Worm (Caenorhabditis elegans) whole organism, L3 larva: Measurements from ENCODE around the gene kgb-1.
A peak's percentile ranks its signal among the peaks of the same experiment; 100 is the strongest.

Source experiments
- R02D3.7 ChIP-seq: fragments of 150-350 bp; optimal IDR thresholded peaks from 2 replicates; lab custom pipeline; 2014; ENCODE audit warnings: missing biosample characterization, missing genetic modification characterization
- ZK546.5 ChIP-seq: sonication (generic microtip); optimal IDR thresholded peaks from 2 replicates; lab custom pipeline; 2017; ENCODE audit warnings: missing biosample characterization, missing genetic modification characterization
- aly-2 ChIP-seq: fragments of 150-350 bp; optimal IDR thresholded peaks from 2 replicates; lab custom pipeline; 2014; ENCODE audit warnings: missing biosample characterization, missing genetic modification characterization
- ama-1 ChIP-seq: fragments of 150-350 bp; optimal IDR thresholded peaks from 2 replicates; lab custom pipeline; 2018
- ceh-16 ChIP-seq: sonication (generic microtip); optimal IDR thresholded peaks from 2 replicates; lab custom pipeline; 2017; ENCODE audit warnings: missing biosample characterization, missing genetic modification characterization
- ceh-28 ChIP-seq: fragments of 150-350 bp; optimal IDR thresholded peaks from 2 replicates; lab custom pipeline; 2014; ENCODE audit warnings: missing biosample characterization, missing genetic modification reagents, missing genetic modification characterization
- ceh-82 ChIP-seq: fragments of 150-350 bp; optimal IDR thresholded peaks from 2 replicates; lab custom pipeline; 2014; ENCODE audit warnings: missing biosample characterization, missing genetic modification characterization
- ceh-9 ChIP-seq: sonication (generic microtip); optimal IDR thresholded peaks from 2 replicates; lab custom pipeline; 2018; ENCODE audit warnings: missing biosample characterization, missing genetic modification characterization
- daf-12 ChIP-seq: fragments of 150-350 bp; optimal IDR thresholded peaks from 2 replicates; lab custom pipeline; 2014; ENCODE audit warnings: missing biosample characterization, missing genetic modification reagents, missing genetic modification characterization
- egl-27 ChIP-seq: sonication (generic microtip); optimal IDR thresholded peaks from 4 replicates; lab custom pipeline; 2017; ENCODE audit warnings: missing biosample characterization, missing genetic modification reagents, missing genetic modification characterization
- egl-5 ChIP-seq: fragments of 150-350 bp; optimal IDR thresholded peaks from 2 replicates; lab custom pipeline; 2017; ENCODE audit warnings: missing biosample characterization, missing genetic modification reagents, missing genetic modification characterization, inconsistent platforms
- elt-1 ChIP-seq: fragments of 150-350 bp; optimal IDR thresholded peaks from 2 replicates; lab custom pipeline; 2014; ENCODE audit warnings: missing biosample characterization, missing genetic modification characterization
- elt-2 ChIP-seq: sonication (generic microtip); optimal IDR thresholded peaks from 2 replicates; lab custom pipeline; 2016; ENCODE audit warnings: missing genetic modification reagents, mild to moderate bottlenecking, missing genetic modification characterization, missing compliant biosample characterization
- elt-3 ChIP-seq, 3 experiments: fragments of 150-350 bp in 1 of 3; sonication (generic microtip) in 2 of 3; optimal IDR thresholded peaks; 2 replicates in 2 of 3; 4 replicates in 1 of 3; lab custom pipeline; 2014 to 2017; ENCODE audit warnings: missing biosample characterization in 3 of 3, missing genetic modification characterization in 3 of 3
- eor-1 ChIP-seq, 2 experiments: fragments of 150-350 bp; optimal IDR thresholded peaks; 2 replicates each; lab custom pipeline; 2014 to 2018; ENCODE audit warnings: missing biosample characterization in 2 of 2, missing genetic modification characterization in 2 of 2
- fkh-10 ChIP-seq: sonication (generic microtip); optimal IDR thresholded peaks from 2 replicates; lab custom pipeline; 2017; ENCODE audit warnings: missing biosample characterization, missing genetic modification reagents, missing genetic modification characterization
- fkh-2 ChIP-seq: fragments of 150-350 bp; optimal IDR thresholded peaks from 2 replicates; lab custom pipeline; 2014; ENCODE audit warnings: missing biosample characterization, missing genetic modification reagents, missing genetic modification characterization
- fos-1 ChIP-seq: fragments of 150-350 bp; optimal IDR thresholded peaks from 2 replicates; lab custom pipeline; 2014; ENCODE audit warnings: missing biosample characterization, missing genetic modification characterization
- hmg-11 ChIP-seq: sonication (generic microtip); optimal IDR thresholded peaks from 2 replicates; lab custom pipeline; 2016; ENCODE audit warnings: missing genetic modification characterization, missing compliant biosample characterization
- jun-1 ChIP-seq: fragments of 150-350 bp; optimal IDR thresholded peaks from 2 replicates; lab custom pipeline; 2014; ENCODE audit warnings: missing biosample characterization, missing genetic modification reagents, missing genetic modification characterization
- lin-15B ChIP-seq: fragments of 150-350 bp; optimal IDR thresholded peaks from 2 replicates; lab custom pipeline; 2014; ENCODE audit warnings: missing biosample characterization, missing genetic modification characterization
- lin-39 ChIP-seq: fragments of 150-350 bp; optimal IDR thresholded peaks from 2 replicates; lab custom pipeline; 2018; ENCODE audit warnings: missing biosample characterization, missing genetic modification reagents, missing genetic modification characterization
- lsy-12 ChIP-seq: sonication (generic microtip); optimal IDR thresholded peaks from 2 replicates; lab custom pipeline; 2016; ENCODE audit warnings: mild to moderate bottlenecking, missing genetic modification characterization, missing compliant biosample characterization
- mdl-1 ChIP-seq: fragments of 150-350 bp; optimal IDR thresholded peaks from 2 replicates; lab custom pipeline; 2014; ENCODE audit warnings: missing biosample characterization, missing genetic modification characterization
- mml-1 ChIP-seq: fragments of 150-350 bp; sonication (generic microtip); optimal IDR thresholded peaks from 3 replicates; lab custom pipeline; 2014; ENCODE audit warnings: missing biosample characterization, missing genetic modification characterization
- nfya-1 ChIP-seq: sonication (generic microtip); optimal IDR thresholded peaks from 2 replicates; lab custom pipeline; 2017; ENCODE audit warnings: missing genetic modification characterization, mild to moderate bottlenecking, missing compliant biosample characterization, antibody characterized with exemption, moderate library complexity; ENCODE audit not compliant: insufficient read depth
- nhr-11 ChIP-seq: fragments of 150-350 bp; optimal IDR thresholded peaks from 2 replicates; lab custom pipeline; 2014; ENCODE audit warnings: missing biosample characterization, missing genetic modification characterization
- nhr-12 ChIP-seq: fragments of 150-350 bp; optimal IDR thresholded peaks from 2 replicates; lab custom pipeline; 2014; ENCODE audit warnings: missing biosample characterization, missing genetic modification characterization
- nhr-23 ChIP-seq: fragments of 150-350 bp; optimal IDR thresholded peaks from 2 replicates; lab custom pipeline; 2014; ENCODE audit warnings: missing biosample characterization, missing genetic modification reagents, missing genetic modification characterization
- nhr-237 ChIP-seq: fragments of 150-350 bp; optimal IDR thresholded peaks from 2 replicates; lab custom pipeline; 2014; ENCODE audit warnings: missing biosample characterization, missing genetic modification characterization
- nhr-25 ChIP-seq: sonication (generic microtip); optimal IDR thresholded peaks from 2 replicates; lab custom pipeline; 2017; ENCODE audit warnings: missing biosample characterization, missing genetic modification characterization
- nhr-28 ChIP-seq: fragments of 150-350 bp; optimal IDR thresholded peaks from 2 replicates; lab custom pipeline; 2014; ENCODE audit warnings: missing biosample characterization, missing genetic modification characterization
- nhr-43 ChIP-seq: sonication (generic microtip); optimal IDR thresholded peaks from 2 replicates; lab custom pipeline; 2016; ENCODE audit warnings: mild to moderate bottlenecking, missing genetic modification characterization, missing compliant biosample characterization; ENCODE audit not compliant: poor library complexity, severe bottlenecking
- nhr-67 ChIP-seq: fragments of 150-350 bp; optimal IDR thresholded peaks from 2 replicates; lab custom pipeline; 2014; ENCODE audit warnings: missing biosample characterization, missing genetic modification characterization
- nhr-76 ChIP-seq: fragments of 150-350 bp; sonication (generic microtip); optimal IDR thresholded peaks from 5 replicates; lab custom pipeline; 2014; ENCODE audit warnings: missing biosample characterization, missing genetic modification characterization
- nhr-77 ChIP-seq: fragments of 150-350 bp; optimal IDR thresholded peaks from 2 replicates; lab custom pipeline; 2014; ENCODE audit warnings: missing biosample characterization, missing genetic modification characterization
- pha-4 ChIP-seq: fragments of 150-350 bp; optimal IDR thresholded peaks from 2 replicates; lab custom pipeline; 2014; ENCODE audit warnings: missing biosample characterization, missing genetic modification reagents, missing genetic modification characterization
- pqm-1 ChIP-seq: fragments of 150-350 bp; optimal IDR thresholded peaks from 2 replicates; lab custom pipeline; 2017; ENCODE audit warnings: missing biosample characterization, missing genetic modification characterization, inconsistent platforms
- sea-2 ChIP-seq: fragments of 150-350 bp; sonication (generic microtip); optimal IDR thresholded peaks from 4 replicates; lab custom pipeline; 2014; ENCODE audit warnings: missing biosample characterization, missing genetic modification reagents, missing genetic modification characterization
- skn-1 ChIP-seq: fragments of 150-350 bp; optimal IDR thresholded peaks from 2 replicates; lab custom pipeline; 2014; ENCODE audit warnings: missing biosample characterization, missing genetic modification characterization
- snpc-4 ChIP-seq: fragments of 150-350 bp; optimal IDR thresholded peaks from 2 replicates; lab custom pipeline; 2014; ENCODE audit warnings: missing biosample characterization, missing genetic modification characterization
- tbx-2 ChIP-seq: sonication (generic microtip); optimal IDR thresholded peaks from 2 replicates; lab custom pipeline; 2016; ENCODE audit warnings: mild to moderate bottlenecking, missing genetic modification characterization, missing compliant biosample characterization
- unc-39 ChIP-seq: sonication (generic microtip); optimal IDR thresholded peaks from 4 replicates; lab custom pipeline; 2017; ENCODE audit warnings: missing biosample characterization, missing genetic modification characterization
- unc-62 ChIP-seq: fragments of 150-350 bp; sonication (generic microtip); optimal IDR thresholded peaks from 4 replicates; lab custom pipeline; 2014; ENCODE audit warnings: missing biosample characterization, missing genetic modification reagents, missing genetic modification characterization
- zag-1 ChIP-seq: fragments of 150-350 bp; optimal IDR thresholded peaks from 2 replicates; lab custom pipeline; 2014; ENCODE audit warnings: missing biosample characterization, missing genetic modification characterization
- ztf-11 ChIP-seq: fragments of 150-350 bp; optimal IDR thresholded peaks from 2 replicates; lab custom pipeline; 2014; ENCODE audit warnings: missing biosample characterization, missing genetic modification characterization
- ztf-4 ChIP-seq: fragments of 150-350 bp; optimal IDR thresholded peaks from 2 replicates; lab custom pipeline; 2014; ENCODE audit warnings: missing biosample characterization, missing genetic modification characterization

The kgb-1 gene

ce11 chrIV:393409-393930 lies 16.4 kb downstream of the kgb-1 start, which contains the start of the genes T07A9.15 and nog-1 (continued):
- no peak for TF ChIP-seq fkh-10 (GFP tag; lab: Kevin White, UChicago)
- no peak for TF ChIP-seq unc-62 (GFP tag; lab: Kevin White, UChicago)
- TF ChIP-seq ZK546.5 (tag; lab: Kevin White, UChicago), result no peak
- no peak for TF ChIP-seq elt-3 (tag; optimal IDR thresholded peaks at IDR 0.05; lab: Kevin White, UChicago)
- no peak for TF ChIP-seq sea-2 (GFP tag; lab: Kevin White, UChicago)
- TF ChIP-seq zag-1 (tag; lab: Kevin White, UChicago), result no peak
- no peak for TF ChIP-seq unc-39 (tag; lab: Kevin White, UChicago)
- peak; percentile 60 for TF ChIP-seq jun-1 (tag; lab: Kevin White, UChicago)
- TF ChIP-seq ztf-4 (tag; lab: Kevin White, UChicago), result no peak
- no peak for TF ChIP-seq ama-1 (lab: Kevin White, UChicago)
- TF ChIP-seq ztf-11, result no peak
- peak; percentile 61 for TF ChIP-seq R02D3.7
- no peak for TF ChIP-seq mml-1 (tag; lab: Kevin White, UChicago)

DNA sequence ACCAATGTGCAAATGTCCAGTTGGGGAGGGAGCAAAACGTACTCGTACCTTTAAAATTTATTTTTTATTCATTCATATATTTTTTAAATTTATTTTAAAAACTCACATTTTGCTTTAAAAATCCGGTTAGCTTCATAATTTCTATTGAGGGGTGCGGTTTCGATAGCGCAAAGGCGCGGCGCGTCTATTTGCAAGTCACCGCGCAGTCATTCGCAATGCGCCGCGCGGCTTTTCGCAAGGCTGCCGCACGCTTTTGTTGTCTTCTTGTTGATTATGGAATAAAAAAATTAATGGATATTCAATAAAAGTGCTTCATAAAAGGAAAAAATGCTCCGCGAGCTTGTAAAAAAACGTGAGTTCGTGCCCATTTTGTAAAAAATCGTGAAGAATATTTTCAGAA lies 19.6 kb downstream of the kgb-1 start, which contains the start of the genes ears-2 and uncp-18:
Gene ears-2 (minus strand): TSS at position 190 of the 400 bp plus-strand sequence.
Gene uncp-18 (plus strand): TSS at position 282 of the 400 bp plus-strand sequence.
- TF ChIP-seq ztf-11, result no peak
- peak; percentile 91 for TF ChIP-seq R02D3.7
- TF ChIP-seq unc-62 (GFP tag; lab: Kevin White, UChicago), result no peak
- TF ChIP-seq hmg-11 (tag; lab: Kevin White, UChicago), result peak; percentile 96
- no peak for TF ChIP-seq ceh-9 (tag; lab: Kevin White, UChicago)
- no peak for TF ChIP-seq nhr-237 (tag; lab: Kevin White, UChicago)
- no peak for TF ChIP-seq eor-1 (tag; optimal IDR thresholded peaks at IDR 0.05; lab: Kevin White, UChicago)
- TF ChIP-seq pqm-1 (tag; lab: Kevin White, UChicago), result peak; percentile 4
- TF ChIP-seq snpc-4 (tag; lab: Kevin White, UChicago), result peak; percentile 77
- TF ChIP-seq ceh-16 (tag; lab: Kevin White, UChicago), result no peak
- no peak for TF ChIP-seq aly-2
- peak; percentile 83 for TF ChIP-seq tbx-2 (tag; lab: Kevin White, UChicago)
- no peak for TF ChIP-seq nhr-11
- TF ChIP-seq nhr-43 (tag; lab: Kevin White, UChicago), result peak; percentile 97
- peak; percentile 77 for TF ChIP-seq skn-1 (tag; lab: Kevin White, UChicago)
- TF ChIP-seq nfya-1 (tag; lab: Kevin White, UChicago), result peak; percentile 80
- peak; percentile 50 for TF ChIP-seq fkh-10 (GFP tag; lab: Kevin White, UChicago)
- TF ChIP-seq lin-39, result peak; percentile 88
- TF ChIP-seq ZK546.5 (tag; lab: Kevin White, UChicago), result no peak
- TF ChIP-seq nhr-25 (tag; lab: Kevin White, UChicago), result peak; percentile 72
- TF ChIP-seq fos-1, result no peak
- no peak for TF ChIP-seq fkh-2 (tag; lab: Kevin White, UChicago)
- peak; percentile 34 for TF ChIP-seq elt-1 (tag; lab: Kevin White, UChicago)
- TF ChIP-seq ama-1 (lab: Kevin White, UChicago), result peak; percentile 27
- peak; percentile 86 for TF ChIP-seq ceh-28 (tag; lab: Kevin White, UChicago)
- TF ChIP-seq nhr-77, result peak; percentile 48
- peak; percentile 73 for TF ChIP-seq elt-2 (tag; lab: Kevin White, UChicago)
- TF ChIP-seq unc-39 (tag; lab: Kevin White, UChicago), result no peak
- TF ChIP-seq ztf-4 (tag; lab: Kevin White, UChicago), result no peak
- TF ChIP-seq mml-1 (tag; lab: Kevin White, UChicago), result no peak
- TF ChIP-seq egl-5, result peak; percentile 76
- peak; percentile 48 for TF ChIP-seq zag-1 (tag; lab: Kevin White, UChicago)
- TF ChIP-seq elt-3 (tag; optimal IDR thresholded peaks at IDR 0.05; lab: Kevin White, UChicago), result no peak
- TF ChIP-seq nhr-23, result peak; percentile 92
- TF ChIP-seq daf-12, result no peak
- peak; percentile 70 for TF ChIP-seq jun-1 (tag; lab: Kevin White, UChicago)
- TF ChIP-seq sea-2 (GFP tag; lab: Kevin White, UChicago), result no peak
- peak; percentile 88 for TF ChIP-seq ceh-82 (tag; lab: Kevin White, UChicago)
- TF ChIP-seq mdl-1 (tag; lab: Kevin White, UChicago), result no peak
- TF ChIP-seq nhr-67 (tag; lab: Kevin White, UChicago), result peak; percentile 42
- peak; percentile 86 for TF ChIP-seq lsy-12 (tag; lab: Kevin White, UChicago)
- TF ChIP-seq egl-27 (tag; lab: Kevin White, UChicago), result no peak
- peak; percentile 89 for TF ChIP-seq pha-4 (tag; lab: Kevin White, UChicago)
- peak; percentile 32 for TF ChIP-seq nhr-76 (tag; lab: Kevin White, UChicago)
- TF ChIP-seq lin-15B (tag; lab: Kevin White, UChicago), result peak; percentile 79
- no peak for TF ChIP-seq nhr-12 (tag; lab: Kevin White, UChicago)
- no peak for TF ChIP-seq nhr-28 (tag; lab: Kevin White, UChicago)
